Fruit fly (Drosophila melanogaster) whole organism, embryonic: ENCODE results near the gene ssh.
A peak's percentile ranks its signal among the peaks of the same experiment; 100 is the strongest.

ENCODE experiments used
- CG10462 ChIP-seq: fragments of 200-800 bp; sonication (Bioruptor generic); optimal IDR thresholded peaks from 2 replicates; lab custom pipeline; 2016; ENCODE audit warnings: missing biosample characterization, missing genetic modification characterization
- CG11696 ChIP-seq: fragments of 200-800 bp; sonication (Bioruptor generic); IDR thresholded peaks from 2 replicates; pipeline ENCODE4 v1.3.6; 2022; ENCODE audit warnings: missing biosample characterization, missing genetic modification characterization
- CG1602 ChIP-seq: fragments of 200-800 bp; sonication (Bioruptor generic); optimal IDR thresholded peaks from 3 replicates; lab custom pipeline; 2016; ENCODE audit warnings: missing biosample characterization, missing genetic modification characterization
- CG16813 ChIP-seq: fragments of 200-800 bp; sonication (Bioruptor generic); IDR thresholded peaks from 3 replicates; pipeline ENCODE4 v1.3.6; 2022; ENCODE audit warnings: missing biosample characterization, missing genetic modification characterization; ENCODE audit not compliant: partially characterized antibody
- CG4820 ChIP-seq: fragments of 200-800 bp; sonication (Bioruptor generic); optimal IDR thresholded peaks from 3 replicates; lab custom pipeline; 2016; ENCODE audit warnings: missing biosample characterization, missing genetic modification characterization
- CG6689 ChIP-seq: fragments of 200-800 bp; sonication (Bioruptor generic); IDR thresholded peaks from 2 replicates; pipeline ENCODE4 v1.3.6; 2022; ENCODE audit warnings: missing biosample characterization, missing genetic modification characterization
- CG8944 ChIP-seq: fragments of 200-800 bp; sonication (Bioruptor generic); optimal IDR thresholded peaks from 3 replicates; lab custom pipeline; 2016; ENCODE audit warnings: missing biosample characterization, missing genetic modification characterization
- D ChIP-seq, 2 experiments: fragments of 200-800 bp in 1 of 2; fragments of >200 bp in 1 of 2; sonication (Bioruptor generic) in 1 of 2; optimal IDR thresholded peaks; 2 replicates in 1 of 2; 3 replicates in 1 of 2; lab custom pipeline; 2017; ENCODE audit warnings: mild to moderate bottlenecking in 1 of 2, missing biosample characterization in 1 of 2, missing genetic modification characterization in 1 of 2, missing genetic modification reagents in 1 of 2
- Drgx ChIP-seq: fragments of 200-800 bp; sonication (Bioruptor generic); IDR thresholded peaks from 2 replicates; pipeline ENCODE4 v1.3.6; 2022; ENCODE audit warnings: missing biosample characterization, missing genetic modification characterization
- Ets65A ChIP-seq: fragments of 200-800 bp; sonication (Bioruptor generic); peaks from one replicate; lab custom pipeline; 2016; ENCODE audit warnings: missing biosample characterization, missing genetic modification characterization
- GATAe ChIP-seq: fragments of 200-800 bp; sonication (Bioruptor generic); conservative IDR thresholded peaks from 2 replicates; pipeline ENCODE4 v1.3.6; 2022; ENCODE audit warnings: missing biosample characterization, missing genetic modification characterization
- H2.0 ChIP-seq: fragments of 200-800 bp; sonication (Bioruptor generic); IDR thresholded peaks from 2 replicates; pipeline ENCODE4 v1.3.6; 2022; ENCODE audit warnings: missing biosample characterization, missing genetic modification characterization
- HLHmδ ChIP-seq: fragments of 200-800 bp; sonication (Bioruptor generic); optimal IDR thresholded peaks from 2 replicates; lab custom pipeline; 2018; ENCODE audit warnings: missing biosample characterization, mild to moderate bottlenecking, missing genetic modification characterization, moderate library complexity
- HmgZ ChIP-seq: fragments of 200-800 bp; sonication (Bioruptor generic); optimal IDR thresholded peaks from 2 replicates; lab custom pipeline; 2018; ENCODE audit warnings: missing biosample characterization, mild to moderate bottlenecking, missing genetic modification characterization
- Hr3 ChIP-seq: fragments of 200-800 bp; sonication (Bioruptor generic); optimal IDR thresholded peaks from 3 replicates; lab custom pipeline; 2016; ENCODE audit warnings: missing biosample characterization, missing genetic modification characterization
- Mad ChIP-seq: fragments of 200-800 bp; sonication (Bioruptor generic); optimal IDR thresholded peaks from 2 replicates; lab custom pipeline; 2016; ENCODE audit warnings: missing biosample characterization, missing genetic modification characterization
- Mes4 ChIP-seq: fragments of 200-800 bp; sonication (Bioruptor generic); optimal IDR thresholded peaks from 2 replicates; lab custom pipeline; 2016; ENCODE audit warnings: missing biosample characterization, missing genetic modification characterization
- Mrtf ChIP-seq: fragments of 200-800 bp; sonication (Bioruptor generic); IDR thresholded peaks from 3 replicates; pipeline ENCODE4 v1.3.6; 2022; ENCODE audit warnings: missing biosample characterization, missing genetic modification characterization
- Ptx1 ChIP-seq: fragments of 200-800 bp; sonication (Bioruptor generic); IDR thresholded peaks from 2 replicates; pipeline ENCODE4 v1.3.6; 2022; ENCODE audit warnings: missing biosample characterization, missing genetic modification characterization
- Ravus ChIP-seq: fragments of 200-800 bp; sonication (Bioruptor generic); IDR thresholded peaks from 2 replicates; pipeline ENCODE4 v1.3.6; 2022; ENCODE audit warnings: missing biosample characterization, missing genetic modification characterization
- Sox100B ChIP-seq: fragments of 200-800 bp; sonication (Bioruptor generic); optimal IDR thresholded peaks from 3 replicates; lab custom pipeline; 2018; ENCODE audit warnings: missing biosample characterization, mild to moderate bottlenecking, missing genetic modification characterization
- YL-1 ChIP-seq: fragments of 200-800 bp; sonication (Bioruptor generic); optimal IDR thresholded peaks from 3 replicates; lab custom pipeline; 2017; ENCODE audit warnings: missing biosample characterization, mild to moderate bottlenecking, missing genetic modification characterization
- amos ChIP-seq: fragments of 200-800 bp; sonication (Bioruptor generic); IDR thresholded peaks from 2 replicates; pipeline ENCODE4 v1.3.6; 2022; ENCODE audit warnings: missing biosample characterization, missing genetic modification characterization; ENCODE audit not compliant: partially characterized antibody
- cg ChIP-seq: fragments of 200-800 bp; sonication (Bioruptor generic); optimal IDR thresholded peaks from 3 replicates; lab custom pipeline; 2019; ENCODE audit warnings: missing biosample characterization, mild to moderate bottlenecking, missing genetic modification characterization, moderate library complexity
- chn ChIP-seq: fragments of 200-800 bp; sonication (Bioruptor generic); optimal IDR thresholded peaks from 2 replicates; lab custom pipeline; 2016; ENCODE audit warnings: missing biosample characterization, missing genetic modification characterization
- crc ChIP-seq: fragments of 200-800 bp; sonication (Bioruptor generic); optimal IDR thresholded peaks from 2 replicates; lab custom pipeline; 2016; ENCODE audit warnings: missing biosample characterization, missing genetic modification characterization
- dan ChIP-seq: fragments of 200-800 bp; sonication (Bioruptor generic); IDR thresholded peaks from 2 replicates; pipeline ENCODE4 v1.3.6; 2022; ENCODE audit warnings: missing biosample characterization, missing genetic modification characterization
- ham ChIP-seq: fragments of 200-800 bp; sonication (Bioruptor generic); IDR thresholded peaks from 2 replicates; pipeline ENCODE4 v1.3.6; 2022; ENCODE audit warnings: missing biosample characterization, missing genetic modification characterization
- hb ChIP-seq: fragments of 200-800 bp; sonication (Bioruptor generic); IDR thresholded peaks from 3 replicates; pipeline ENCODE4 v1.3.6; 2022; ENCODE audit warnings: missing biosample characterization, missing genetic modification characterization; ENCODE audit not compliant: partially characterized antibody
- kah ChIP-seq: fragments of 200-800 bp; sonication (Bioruptor generic); optimal IDR thresholded peaks from 2 replicates; lab custom pipeline; 2018; ENCODE audit warnings: missing biosample characterization, mild to moderate bottlenecking, missing genetic modification characterization
- lbe ChIP-seq: fragments of 200-800 bp; sonication (Bioruptor generic); optimal IDR thresholded peaks from 2 replicates; lab custom pipeline; 2016; ENCODE audit warnings: missing biosample characterization, mild to moderate bottlenecking, missing genetic modification characterization
- mld ChIP-seq: fragments of 200-800 bp; sonication (Bioruptor generic); IDR thresholded peaks from 3 replicates; pipeline ENCODE4 v1.3.6; 2022; ENCODE audit warnings: missing biosample characterization, missing genetic modification characterization; ENCODE audit not compliant: partially characterized antibody
- prd ChIP-seq, 3 experiments: fragments of >200 bp in 2 of 3; fragments of 200-800 bp in 1 of 3; sonication (Bioruptor generic) in 1 of 3; optimal IDR thresholded peaks in 2 of 3; IDR thresholded peaks in 1 of 3; 2 replicates in 2 of 3; 3 replicates in 1 of 3; pipeline versions ENCODE4 v1.3.6 to Lab custom; 2017 to 2022; ENCODE audit warnings: missing biosample characterization in 1 of 3, missing genetic modification characterization in 1 of 3
- sc ChIP-seq, 3 experiments: fragments of >200 bp in 2 of 3; fragments of 200-800 bp in 1 of 3; sonication (Bioruptor generic) in 1 of 3; optimal IDR thresholded peaks; 2 replicates in 2 of 3; 3 replicates in 1 of 3; lab custom pipeline; 2017; ENCODE audit warnings: mild to moderate bottlenecking in 1 of 3, missing biosample characterization in 1 of 3, missing genetic modification characterization in 1 of 3, missing genetic modification reagents in 1 of 3
- sens ChIP-seq: fragments of 200-800 bp; sonication (Bioruptor generic); peaks from one replicate; lab custom pipeline; 2016; ENCODE audit warnings: missing biosample characterization, missing genetic modification characterization
- sisA ChIP-seq: fragments of 200-800 bp; sonication (Bioruptor generic); IDR thresholded peaks from 2 replicates; pipeline ENCODE4 v1.3.6; 2022; ENCODE audit warnings: missing biosample characterization, missing genetic modification characterization
- slbo ChIP-seq: fragments of 200-800 bp; sonication (Bioruptor generic); IDR thresholded peaks from 2 replicates; pipeline ENCODE4 v1.3.6; 2022; ENCODE audit warnings: missing biosample characterization, missing genetic modification characterization
- stc ChIP-seq: fragments of 200-800 bp; sonication (Bioruptor generic); IDR thresholded peaks from 2 replicates; pipeline ENCODE4 v1.3.6; 2022; ENCODE audit warnings: missing biosample characterization, missing genetic modification characterization
- tin ChIP-seq: fragments of 200-800 bp; sonication (Bioruptor generic); optimal IDR thresholded peaks from 3 replicates; lab custom pipeline; 2016; ENCODE audit warnings: missing biosample characterization, missing genetic modification characterization
- tll ChIP-seq, 2 experiments: fragments of 200-800 bp in 1 of 2; fragments of >200 bp in 1 of 2; sonication (Bioruptor generic) in 1 of 2; optimal IDR thresholded peaks; 2 replicates each; lab custom pipeline; 2017 to 2019; ENCODE audit warnings: missing biosample characterization in 2 of 2, missing genetic modification characterization in 2 of 2, mild to moderate bottlenecking in 1 of 2, moderate library complexity in 1 of 2
- zen2 ChIP-seq: fragments of 200-800 bp; sonication (Bioruptor generic); IDR thresholded peaks from 3 replicates; pipeline ENCODE4 v1.3.6; 2022; ENCODE audit warnings: missing biosample characterization, missing genetic modification characterization; ENCODE audit not compliant: partially characterized antibody
- zfh1 ChIP-seq: fragments of 200-800 bp; sonication (Bioruptor generic); IDR thresholded peaks from 3 replicates; pipeline ENCODE4 v1.3.6; 2022; ENCODE audit warnings: missing biosample characterization, missing genetic modification characterization

ssh gene

DNA sequence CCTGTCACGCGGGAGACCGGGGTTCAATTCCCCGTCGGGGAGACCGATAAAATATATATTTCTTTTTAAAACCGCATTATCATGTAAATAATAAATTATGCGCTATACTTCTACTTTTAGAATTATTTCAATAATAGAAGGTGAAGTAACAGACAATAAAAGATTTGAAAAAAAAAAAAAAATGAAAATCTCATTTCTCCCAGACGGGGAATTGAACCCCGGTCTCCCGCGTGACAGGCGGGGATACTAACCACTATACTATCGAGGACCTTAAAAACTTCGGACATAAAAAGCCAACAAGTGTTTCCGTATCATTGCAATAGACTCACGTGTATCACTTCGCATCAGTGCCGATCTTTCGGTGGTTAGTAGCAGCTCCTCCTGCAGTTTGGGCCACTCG, 29.9 kb downstream of the ssh start (continued):
- TF ChIP-seq H2.0 = no peak
- no peak for TF ChIP-seq Ravus (GFP tag; lab: Robert Waterston, UW)
- TF ChIP-seq lbe (GFP tag; lab: Kevin White, UChicago) = no peak
- no peak for TF ChIP-seq dan (GFP tag; lab: Robert Waterston, UW)
- TF ChIP-seq Ets65A = no peak
- peak; percentile 54; the same call in 1 of the 2 replicates for TF ChIP-seq amos (GFP tag; lab: Robert Waterston, UW)

DNA sequence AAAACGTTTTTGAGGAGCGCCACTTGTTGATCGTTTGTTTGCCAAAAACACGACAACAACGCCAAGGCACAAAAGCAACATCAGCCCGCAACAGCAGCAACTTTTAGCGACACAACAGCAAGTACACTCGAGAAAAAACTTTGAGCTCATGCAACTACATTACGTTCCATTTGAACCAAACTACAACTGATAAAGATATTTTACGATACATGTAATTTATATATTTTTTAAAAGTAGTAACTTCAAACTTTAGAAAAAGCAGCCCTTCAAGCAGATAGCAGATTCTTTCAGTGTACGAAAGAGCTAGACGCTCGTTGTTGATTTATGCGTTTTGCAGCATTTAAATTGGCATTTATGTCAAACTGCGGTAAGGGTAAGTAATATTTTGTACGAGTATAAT, 34.7 kb downstream of the ssh start:
- TF ChIP-seq ham (GFP tag; lab: Robert Waterston, UW) (no peak), Mes4 (GFP tag; lab: Kevin White, UChicago) (no peak), kah (GFP tag; lab: Kevin White, UChicago) (no peak), mld (GFP tag; lab: Robert Waterston, UW) (no peak), HmgZ (tag; lab: Kevin White, UChicago) (no peak), CG6689 (GFP tag; lab: Robert Waterston, UW) (no peak), Sox100B (GFP tag; lab: Kevin White, UChicago) (no peak), crc (GFP tag; lab: Kevin White, UChicago) (no peak), CG11696 (GFP tag; lab: Robert Waterston, UW) (no peak), cg (GFP tag; lab: Kevin White, UChicago) (no peak), chn (GFP tag; lab: Kevin White, UChicago) (no peak), prd (optimal IDR thresholded peaks at IDR 0.05; lab: Kevin White, UChicago) (no peak), prd (GFP tag; IDR thresholded peaks at IDR 0.05; lab: Robert Waterston, UW) (peak; percentile 37; the same call in 1 of the 3 replicates), sisA (GFP tag; lab: Robert Waterston, UW) (peak; percentile 34; the same call in 1 of the 2 replicates), Mad (no peak), tin (no peak), Drgx (peak; percentile 81), Hr3 (GFP tag; lab: Kevin White, UChicago) (no peak), Mrtf (GFP tag; lab: Robert Waterston, UW) (no peak), sc (optimal IDR thresholded peaks at IDR 0.05; lab: Kevin White, UChicago) (no peak), sc (GFP tag; optimal IDR thresholded peaks at IDR 0.05; lab: Kevin White, UChicago) (no peak), HLHmδ (GFP tag; lab: Kevin White, UChicago) (no peak), CG4820 (no peak), sens (GFP tag; lab: Kevin White, UChicago) (peak; percentile 17), zen2 (no peak), D (optimal IDR thresholded peaks at IDR 0.05; lab: Kevin White, UChicago) (no peak), D (GFP tag; optimal IDR thresholded peaks at IDR 0.05; lab: Kevin White, UChicago) (no peak), tll (GFP tag; optimal IDR thresholded peaks at IDR 0.05; lab: Kevin White, UChicago) (no peak), stc (GFP tag; lab: Robert Waterston, UW) (no peak), CG10462 (GFP tag; lab: Kevin White, UChicago) (no peak), CG16813 (GFP tag; lab: Robert Waterston, UW) (no peak), CG1602 (GFP tag; lab: Kevin White, UChicago) (no peak), hb (GFP tag; lab: Robert Waterston, UW) (no peak), slbo (GFP tag; lab: Robert Waterston, UW) (0 out of 2 replicates have a peak, but pooled peaks have one; percentile 3), zfh1 (no peak), CG8944 (GFP tag; lab: Kevin White, UChicago) (no peak), GATAe (GFP tag; lab: Robert Waterston, UW) (no peak), YL-1 (GFP tag; lab: Kevin White, UChicago) (no peak), Ptx1 (GFP tag; lab: Robert Waterston, UW) (0 out of 2 replicates have a peak, but pooled peaks have one; percentile 28)
